Worm (Caenorhabditis elegans): Measurements from ENCODE around the gene pes-8.

DNA sequence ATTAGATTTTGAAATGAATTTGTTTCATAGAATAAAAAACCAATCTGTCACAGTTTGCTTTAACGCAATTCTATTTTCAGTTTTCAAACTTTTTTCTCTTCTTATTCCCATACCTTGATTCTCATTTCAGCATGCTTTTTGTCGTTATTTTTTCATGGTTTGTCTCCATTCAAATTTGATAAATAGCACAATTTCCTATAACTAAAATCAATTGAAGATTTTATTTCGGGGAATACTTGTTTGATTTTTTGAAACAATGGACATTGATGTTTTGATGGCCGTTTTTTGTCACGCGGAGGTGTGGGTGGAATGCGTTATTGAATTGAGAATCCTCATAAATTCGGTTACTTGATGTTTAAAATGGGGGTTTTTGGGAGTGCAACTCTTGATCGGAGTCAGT is 31.4 kb downstream of the pes-8 start, which contains the start of gene B0416.11:
- TF ChIP-seq mdl-1 (tag; optimal IDR thresholded peaks at IDR 0.05) (no peak), egl-27 (tag; optimal IDR thresholded peaks at IDR 0.05) (no peak)

Measured in whole organism, L1 larva.